Worm (Caenorhabditis elegans) whole organism, L1 larva: ENCODE data around the gene bath-2.

ENCODE experiments used
- C04F5.9 ChIP-seq: sonication (generic microtip); optimal IDR thresholded peaks from 2 replicates; lab custom pipeline; 2016; ENCODE audit warnings: missing genetic modification characterization, missing compliant biosample characterization
- C34B4.2 ChIP-seq: sonication (generic microtip); optimal IDR thresholded peaks from 2 replicates; lab custom pipeline; 2017; ENCODE audit warnings: mild to moderate bottlenecking, missing genetic modification characterization, missing compliant biosample characterization
- F16B12.6 ChIP-seq: fragments of 150-350 bp; optimal IDR thresholded peaks from 2 replicates; lab custom pipeline; 2014; ENCODE audit warnings: missing biosample characterization, missing genetic modification characterization
- alr-1 ChIP-seq: fragments of 200-800 bp; sonication (Bioruptor generic); optimal IDR thresholded peaks from 2 replicates; lab custom pipeline; 2018; ENCODE audit warnings: borderline replicate concordance, mild to moderate bottlenecking, missing genetic modification characterization, missing compliant biosample characterization
- aly-2 ChIP-seq: fragments of 150-350 bp; optimal IDR thresholded peaks from 2 replicates; lab custom pipeline; 2014; ENCODE audit warnings: missing biosample characterization, missing genetic modification characterization
- ama-1 ChIP-seq: fragments of 150-350 bp; optimal IDR thresholded peaks from 2 replicates; lab custom pipeline; 2014
- blmp-1 ChIP-seq: fragments of 150-350 bp; optimal IDR thresholded peaks from 2 replicates; lab custom pipeline; 2014; ENCODE audit warnings: missing biosample characterization, missing genetic modification characterization
- ceh-63 ChIP-seq: fragments of 200-800 bp; sonication (Bioruptor generic); optimal IDR thresholded peaks from 2 replicates; lab custom pipeline; 2018; ENCODE audit warnings: mild to moderate bottlenecking, missing genetic modification characterization, missing compliant biosample characterization
- ceh-8 ChIP-seq: fragments of 200-800 bp; sonication (Bioruptor generic); optimal IDR thresholded peaks from 2 replicates; lab custom pipeline; 2018; ENCODE audit warnings: mild to moderate bottlenecking, missing genetic modification characterization, moderate library complexity, missing compliant biosample characterization
- ces-1 ChIP-seq: fragments of 150-350 bp; optimal IDR thresholded peaks from 2 replicates; lab custom pipeline; 2014; ENCODE audit warnings: missing biosample characterization, missing genetic modification reagents, missing genetic modification characterization
- efl-1 ChIP-seq, 4 experiments: fragments of 150-350 bp; optimal IDR thresholded peaks in 3 of 4; peaks in 1 of 4; 1 replicate in 1 of 4; 2 replicates in 3 of 4; lab custom pipeline; 2014; ENCODE audit warnings: missing biosample characterization in 2 of 4, missing genetic modification characterization in 2 of 4, missing genetic modification reagents in 2 of 4
- efl-3 ChIP-seq: fragments of 200-800 bp; sonication (Bioruptor generic); optimal IDR thresholded peaks from 2 replicates; lab custom pipeline; 2018; ENCODE audit warnings: mild to moderate bottlenecking, missing genetic modification characterization, missing compliant biosample characterization
- egl-13 ChIP-seq: sonication (generic microtip); optimal IDR thresholded peaks from 2 replicates; lab custom pipeline; 2016; ENCODE audit warnings: missing genotype, missing genetic modification reagents, missing genetic modification characterization, missing compliant biosample characterization
- fkh-8 ChIP-seq: sonication (generic microtip); optimal IDR thresholded peaks from 2 replicates; lab custom pipeline; 2016; ENCODE audit warnings: mild to moderate bottlenecking, missing genetic modification characterization, missing compliant biosample characterization
- fos-1 ChIP-seq: fragments of 150-350 bp; optimal IDR thresholded peaks from 2 replicates; lab custom pipeline; 2014; ENCODE audit warnings: missing biosample characterization, missing genetic modification characterization
- grh-1 ChIP-seq: fragments of 200-800 bp; sonication (Bioruptor generic); IDR thresholded peaks from 2 replicates; pipeline ENCODE4 v1.3.6; 2022; ENCODE audit warnings: missing genetic modification reagents, missing genetic modification characterization, missing compliant biosample characterization
- hlh-17 ChIP-seq: fragments of 200-800 bp; sonication (Bioruptor generic); optimal IDR thresholded peaks from 2 replicates; lab custom pipeline; 2018; ENCODE audit warnings: missing genetic modification characterization, mild to moderate bottlenecking, missing compliant biosample characterization, moderate library complexity, borderline replicate concordance
- hlh-4 ChIP-seq: sonication (generic microtip); optimal IDR thresholded peaks from 2 replicates; lab custom pipeline; 2016; ENCODE audit warnings: mild to moderate bottlenecking, missing genetic modification characterization, missing compliant biosample characterization
- isw-1 ChIP-seq: fragments of 200-800 bp; sonication (Bioruptor generic); IDR thresholded peaks from 2 replicates; pipeline ENCODE4 v1.3.6; 2022; ENCODE audit warnings: missing genetic modification characterization, missing compliant biosample characterization
- lin-14 ChIP-seq: fragments of 200-800 bp; sonication (Bioruptor generic); optimal IDR thresholded peaks from 2 replicates; lab custom pipeline; 2018; ENCODE audit warnings: mild to moderate bottlenecking, missing genetic modification characterization, moderate library complexity, missing compliant biosample characterization
- lin-15B ChIP-seq: fragments of 150-350 bp; sonication (generic microtip); optimal IDR thresholded peaks from 3 replicates; lab custom pipeline; 2014; ENCODE audit warnings: missing biosample characterization, missing genetic modification characterization
- lin-39 ChIP-seq: fragments of 150-350 bp; optimal IDR thresholded peaks from 2 replicates; lab custom pipeline; 2014; ENCODE audit warnings: missing biosample characterization, missing genetic modification reagents, missing genetic modification characterization
- lir-3 ChIP-seq: sonication (generic microtip); optimal IDR thresholded peaks from 2 replicates; lab custom pipeline; 2016; ENCODE audit warnings: mild to moderate bottlenecking, missing genetic modification characterization, moderate library complexity, missing compliant biosample characterization; ENCODE audit not compliant: poor library complexity
- mep-1 ChIP-seq: fragments of 150-350 bp; optimal IDR thresholded peaks from 2 replicates; lab custom pipeline; 2014; ENCODE audit warnings: missing biosample characterization, missing genetic modification characterization
- nhr-11 ChIP-seq: fragments of 150-350 bp; optimal IDR thresholded peaks from 2 replicates; lab custom pipeline; 2014; ENCODE audit warnings: missing biosample characterization, missing genetic modification characterization
- nhr-12 ChIP-seq: sonication (generic microtip); optimal IDR thresholded peaks from 2 replicates; lab custom pipeline; 2017; ENCODE audit warnings: missing biosample characterization, missing genetic modification characterization
- nhr-28 ChIP-seq: fragments of 150-350 bp; optimal IDR thresholded peaks from 2 replicates; lab custom pipeline; 2014; ENCODE audit warnings: missing biosample characterization, missing genetic modification characterization
- nhr-47 ChIP-seq: sonication (generic microtip); optimal IDR thresholded peaks from 2 replicates; lab custom pipeline; 2016; ENCODE audit warnings: mild to moderate bottlenecking, missing genetic modification characterization, moderate library complexity, missing compliant biosample characterization
- nhr-77 ChIP-seq: fragments of 150-350 bp; optimal IDR thresholded peaks from 2 replicates; lab custom pipeline; 2014; ENCODE audit warnings: missing biosample characterization, missing genetic modification characterization
- nhr-85 ChIP-seq: sonication (generic microtip); peaks from one replicate; lab custom pipeline; 2016; ENCODE audit warnings: missing genetic modification characterization, inconsistent platforms, missing compliant biosample characterization
- nhr-90 ChIP-seq: sonication (generic microtip); optimal IDR thresholded peaks from 2 replicates; lab custom pipeline; 2016; ENCODE audit warnings: mild to moderate bottlenecking, missing genetic modification characterization, missing compliant biosample characterization; ENCODE audit not compliant: poor library complexity
- pag-3 ChIP-seq: sonication (generic microtip); optimal IDR thresholded peaks from 2 replicates; lab custom pipeline; 2017; ENCODE audit warnings: missing genetic modification characterization, mild to moderate bottlenecking, missing compliant biosample characterization, antibody characterized with exemption, borderline replicate concordance; ENCODE audit not compliant: insufficient read depth
- pax-3 ChIP-seq: fragments of 200-800 bp; sonication (Bioruptor generic); optimal IDR thresholded peaks from 2 replicates; lab custom pipeline; 2018; ENCODE audit warnings: mild to moderate bottlenecking, missing genetic modification characterization, moderate library complexity, missing compliant biosample characterization
- pqm-1 ChIP-seq: sonication (generic microtip); optimal IDR thresholded peaks from 3 replicates; lab custom pipeline; 2017; ENCODE audit warnings: missing biosample characterization, missing genetic modification characterization
- rnt-1 ChIP-seq: sonication (generic microtip); optimal IDR thresholded peaks from 2 replicates; lab custom pipeline; 2016; ENCODE audit warnings: mild to moderate bottlenecking, missing genetic modification characterization, moderate library complexity, missing compliant biosample characterization
- snpc-4 ChIP-seq: fragments of 150-350 bp; optimal IDR thresholded peaks from 2 replicates; lab custom pipeline; 2014; ENCODE audit warnings: missing biosample characterization, missing genetic modification characterization
- snu-23 ChIP-seq: sonication (generic microtip); optimal IDR thresholded peaks from 2 replicates; lab custom pipeline; 2016; ENCODE audit warnings: missing genetic modification characterization, missing compliant biosample characterization
- sup-37 ChIP-seq: fragments of 200-800 bp; sonication (Bioruptor generic); optimal IDR thresholded peaks from 2 replicates; lab custom pipeline; 2018; ENCODE audit warnings: mild to moderate bottlenecking, missing genetic modification characterization, missing compliant biosample characterization
- tbx-2 ChIP-seq: sonication (generic microtip); optimal IDR thresholded peaks from 2 replicates; lab custom pipeline; 2016; ENCODE audit warnings: missing genetic modification characterization, missing compliant biosample characterization
- unc-130 ChIP-seq: fragments of 150-350 bp; optimal IDR thresholded peaks from 2 replicates; lab custom pipeline; 2017; ENCODE audit warnings: missing biosample characterization, missing genetic modification characterization, inconsistent platforms
- unc-98 ChIP-seq: fragments of 200-800 bp; sonication (Bioruptor generic); IDR thresholded peaks from 2 replicates; pipeline ENCODE4 v1.3.6; 2022; ENCODE audit warnings: missing genetic modification characterization, missing compliant biosample characterization
- ztf-11 ChIP-seq, 2 experiments: sonication (generic microtip); optimal IDR thresholded peaks; 2 replicates each; lab custom pipeline; 2016 to 2017; ENCODE audit warnings: missing genetic modification characterization in 2 of 2, missing biosample characterization in 1 of 2, missing compliant biosample characterization in 1 of 2
- ztf-4 ChIP-seq: fragments of 150-350 bp; optimal IDR thresholded peaks from 2 replicates; lab custom pipeline; 2014; ENCODE audit warnings: missing biosample characterization, missing genetic modification characterization

bath-2 gene

DNA sequence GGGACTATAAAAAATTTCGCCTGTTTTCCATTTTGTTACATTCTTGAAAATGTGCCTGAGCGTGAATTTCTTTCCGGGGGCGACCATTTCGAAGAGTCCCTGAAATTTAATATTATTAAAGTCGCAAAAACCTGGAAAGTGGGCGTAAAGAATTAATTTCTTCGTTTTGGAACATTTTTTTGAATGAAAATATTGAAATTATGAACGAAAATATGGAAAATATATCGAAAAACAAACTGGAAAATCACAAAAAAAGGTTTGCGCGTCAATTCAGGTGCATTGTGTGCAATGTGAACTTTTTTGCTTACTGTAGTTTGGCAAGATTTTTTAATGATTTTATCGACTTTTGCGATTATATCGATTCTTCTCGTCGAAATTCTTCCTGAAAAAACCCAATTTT lies 1.5 kb downstream of the bath-2 start, which contains the start of gene bath-7:
TSS of gene bath-7 (minus strand) at position 101 of the 400 bp plus-strand sequence.
- TF ChIP-seq efl-1 (optimal IDR thresholded peaks at IDR 0.05; lab: Kevin White, UChicago) (no peak), efl-1 (GFP tag; optimal IDR thresholded peaks at IDR 0.05 in 1 of 2; lab: Kevin White, UChicago) (peak in 1 of 2 experiments; percentile 62), nhr-28 (tag; lab: Kevin White, UChicago) (no peak)

DNA sequence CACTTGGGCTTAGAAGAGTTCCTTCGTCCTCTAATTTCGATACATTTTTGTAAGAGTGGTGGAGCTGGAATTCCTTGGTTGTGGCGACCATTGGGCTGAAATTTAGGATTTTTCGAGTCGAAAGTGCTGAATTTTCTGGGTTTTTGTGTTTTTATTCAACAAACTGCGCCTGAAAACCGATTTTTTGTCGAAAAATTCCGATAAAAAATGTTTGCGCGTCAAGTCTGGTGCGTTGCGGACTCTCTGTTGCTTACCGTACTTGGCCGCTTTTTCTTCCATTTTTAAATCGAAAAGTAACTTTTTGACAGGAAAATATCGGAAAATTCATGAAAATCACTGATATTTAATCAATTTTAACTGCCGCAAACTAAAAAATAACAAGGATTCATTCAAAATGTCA lies 4.7 kb downstream of the bath-2 start, which contains the start of gene bath-4:
TSS of gene bath-4 (minus strand) at position 101 of the 400 bp plus-strand sequence.
- TF ChIP-seq pax-3 (tag; lab: Kevin White, UChicago) (no peak), hlh-17 (GFP tag; lab: Kevin White, UChicago) (no peak), nhr-12 (no peak), ama-1 (lab: Kevin White, UChicago) (no peak), egl-13 (tag; lab: Kevin White, UChicago) (no peak), lin-15B (tag; lab: Kevin White, UChicago) (no peak), ceh-63 (no peak), snu-23 (GFP tag; lab: Kevin White, UChicago) (no peak), nhr-85 (no peak), unc-98 (no peak), pqm-1 (no peak)

- no peak for TF ChIP-seq grh-1
- no peak for TF ChIP-seq nhr-11 (tag; lab: Kevin White, UChicago)
- TF ChIP-seq ceh-8, result no peak
- no peak for TF ChIP-seq egl-13 (tag; lab: Kevin White, UChicago)
- no peak for TF ChIP-seq tbx-2 (tag; lab: Kevin White, UChicago)
- TF ChIP-seq efl-3 (GFP tag; lab: Kevin White, UChicago), result no peak
- no peak for TF ChIP-seq ceh-63
- no peak for TF ChIP-seq alr-1
- no peak for TF ChIP-seq hlh-17 (GFP tag; lab: Kevin White, UChicago)
- no peak for TF ChIP-seq fos-1
Measured at ce11 chrII:1912741-1913140, 9.8 kb downstream of the bath-2 start, which contains the start of gene math-31. TSS of gene math-31 (minus strand) at chrII:1912841.

ce11 chrII:1905104-1905503 lies 17.5 kb downstream of the bath-2 start, which contains the start of gene math-22:
TSS of gene math-22 (plus strand) at chrII:1905404.
- TF ChIP-seq mep-1 (tag; lab: Kevin White, UChicago) (no peak), isw-1 (no peak), pag-3 (tag; lab: Kevin White, UChicago) (no peak), C34B4.2 (no peak)

DNA sequence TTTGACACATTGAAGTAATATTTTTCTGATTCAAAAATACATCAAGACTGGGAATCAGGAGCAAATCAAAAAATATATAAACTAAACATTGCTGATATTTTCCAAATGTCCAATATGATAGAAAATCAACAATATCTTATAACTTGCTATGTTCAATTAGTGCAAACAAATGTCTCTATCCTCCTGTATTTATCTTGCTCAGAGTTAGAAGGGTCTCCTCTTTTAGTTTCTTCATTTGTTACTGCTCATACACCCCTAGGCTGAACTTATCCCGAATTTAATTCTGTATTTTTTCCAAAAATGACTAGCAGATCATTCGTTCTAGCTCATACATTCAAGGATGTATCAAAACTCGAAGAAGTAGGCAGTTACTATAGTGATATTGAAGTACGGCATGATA lies 20.6 kb downstream of the bath-2 start, which contains the start of gene math-23:
TSS of gene math-23 (plus strand) at position 301 of the 400 bp plus-strand sequence.
- TF ChIP-seq lin-14 (GFP tag; lab: Kevin White, UChicago) (no peak), ztf-4 (tag; lab: Kevin White, UChicago) (no peak), snpc-4 (tag; lab: Kevin White, UChicago) (no peak), unc-130 (tag; lab: Kevin White, UChicago) (no peak), fkh-8 (tag; lab: Kevin White, UChicago) (no peak), nhr-12 (no peak), F16B12.6 (tag; lab: Kevin White, UChicago) (no peak)

ce11 chrII:1899934-1900333 lies 22.6 kb downstream of the bath-2 start, which contains the start of gene math-24:
TSS of gene math-24 (plus strand) at chrII:1900234.
- TF ChIP-seq tbx-2 (tag; lab: Kevin White, UChicago) (no peak), rnt-1 (tag; lab: Kevin White, UChicago) (no peak), pax-3 (tag; lab: Kevin White, UChicago) (no peak), aly-2 (no peak), lin-39 (no peak), mep-1 (tag; lab: Kevin White, UChicago) (no peak), nhr-77 (tag; lab: Kevin White, UChicago) (no peak), hlh-4 (tag; lab: Kevin White, UChicago) (no peak), nhr-12 (no peak), C04F5.9 (no peak), ces-1 (GFP tag; lab: Kevin White, UChicago) (no peak), efl-1 (optimal IDR thresholded peaks at IDR 0.05; lab: Kevin White, UChicago) (no peak), efl-1 (GFP tag; optimal IDR thresholded peaks at IDR 0.05 in 1 of 2; lab: Kevin White, UChicago) (no peak), nhr-90 (no peak), ceh-63 (no peak), sup-37 (GFP tag; lab: Kevin White, UChicago) (no peak), lir-3 (tag; lab: Kevin White, UChicago) (no peak), ztf-11 (tag; optimal IDR thresholded peaks at IDR 0.05; lab: Kevin White, UChicago) (no peak), blmp-1 (no peak), nhr-47 (no peak)
